Fruit fly (Drosophila melanogaster) whole organism, embryonic: ENCODE results near the gene CG11726.

Experiments used
- ATbp ChIP-seq: fragments of 200-800 bp; sonication (Bioruptor generic); optimal IDR thresholded peaks from 2 replicates; lab custom pipeline; 2017; ENCODE audit warnings: missing biosample characterization, mild to moderate bottlenecking, missing genetic modification characterization, missing genetic modification reagents
- BEAF-32 ChIP-seq: fragments of 200-800 bp; sonication (Bioruptor generic); optimal IDR thresholded peaks from 3 replicates; lab custom pipeline; 2017; ENCODE audit warnings: missing biosample characterization, missing genetic modification characterization, mild to moderate bottlenecking, moderate library complexity, missing genetic modification reagents
- Blimp-1 ChIP-seq: fragments of 200-800 bp; sonication (Bioruptor generic); optimal IDR thresholded peaks from 3 replicates; lab custom pipeline; 2018; ENCODE audit warnings: missing biosample characterization, missing genetic modification characterization, mild to moderate bottlenecking, moderate library complexity, missing genetic modification reagents
- CG10147 ChIP-seq: fragments of 200-800 bp; sonication (Bioruptor generic); optimal IDR thresholded peaks from 2 replicates; lab custom pipeline; 2019; ENCODE audit warnings: missing biosample characterization, mild to moderate bottlenecking, missing genetic modification characterization, moderate library complexity
- CG10431 ChIP-seq: fragments of 200-800 bp; sonication (Bioruptor generic); optimal IDR thresholded peaks from 3 replicates; lab custom pipeline; 2018; ENCODE audit warnings: missing biosample characterization, mild to moderate bottlenecking, missing genetic modification characterization
- CG11560 ChIP-seq: fragments of 200-800 bp; sonication (Bioruptor generic); IDR thresholded peaks from 3 replicates; pipeline ENCODE4 v1.3.6; 2022; ENCODE audit warnings: missing biosample characterization, missing genetic modification characterization
- CG14965 ChIP-seq: fragments of 200-800 bp; sonication (Bioruptor generic); optimal IDR thresholded peaks from 2 replicates; lab custom pipeline; 2016; ENCODE audit warnings: missing biosample characterization, missing genetic modification characterization, borderline replicate concordance
- CG16779 ChIP-seq: fragments of 200-800 bp; sonication (Bioruptor generic); IDR thresholded peaks from 2 replicates; pipeline ENCODE4 v1.3.6; 2022; ENCODE audit warnings: missing biosample characterization, missing genetic modification characterization
- CG1832 ChIP-seq: fragments of 200-800 bp; sonication (Bioruptor generic); optimal IDR thresholded peaks from 2 replicates; lab custom pipeline; 2017; ENCODE audit warnings: missing biosample characterization, mild to moderate bottlenecking, missing genetic modification characterization, inconsistent platforms
- CG2129 ChIP-seq: fragments of 200-800 bp; sonication (Bioruptor generic); IDR thresholded peaks from 2 replicates; pipeline ENCODE4 v1.3.6; 2022; ENCODE audit warnings: missing biosample characterization, missing genetic modification characterization; ENCODE audit not compliant: partially characterized antibody
- CG2678 ChIP-seq: fragments of 200-800 bp; sonication (Bioruptor generic); optimal IDR thresholded peaks from 3 replicates; lab custom pipeline; 2019; ENCODE audit warnings: missing biosample characterization, mild to moderate bottlenecking, missing genetic modification characterization, moderate library complexity
- CG2712 ChIP-seq: fragments of 200-800 bp; optimal IDR thresholded peaks from 3 replicates; lab custom pipeline; 2019; ENCODE audit warnings: missing biosample characterization, mild to moderate bottlenecking, missing genetic modification characterization, moderate library complexity
- CG31441 ChIP-seq: fragments of 200-800 bp; sonication (Bioruptor generic); IDR thresholded peaks from 2 replicates; pipeline ENCODE4 v1.3.6; 2022; ENCODE audit warnings: missing biosample characterization, missing genetic modification characterization
- CG33213 ChIP-seq: fragments of 200-800 bp; sonication (Bioruptor generic); optimal IDR thresholded peaks from 3 replicates; lab custom pipeline; 2016; ENCODE audit warnings: missing biosample characterization, missing genetic modification characterization
- CG3995 ChIP-seq: fragments of 200-800 bp; sonication (Bioruptor generic); optimal IDR thresholded peaks from 3 replicates; lab custom pipeline; 2016; ENCODE audit warnings: missing biosample characterization, missing genetic modification characterization
- CG42726 ChIP-seq: fragments of 200-800 bp; sonication (Bioruptor generic); IDR thresholded peaks from 2 replicates; pipeline ENCODE4 v1.3.6; 2022; ENCODE audit warnings: missing biosample characterization, missing genetic modification characterization; ENCODE audit not compliant: partially characterized antibody
- CG4707 ChIP-seq: fragments of 200-800 bp; sonication (Bioruptor generic); optimal IDR thresholded peaks from 2 replicates; lab custom pipeline; 2018; ENCODE audit warnings: missing biosample characterization, mild to moderate bottlenecking, missing genetic modification characterization, moderate library complexity
- CG6175 ChIP-seq: fragments of 200-800 bp; sonication (Bioruptor generic); IDR thresholded peaks from 3 replicates; pipeline ENCODE4 v1.3.6; 2022; ENCODE audit warnings: missing biosample characterization, missing genetic modification characterization
- CG6254 ChIP-seq: fragments of 200-800 bp; sonication (Bioruptor generic); optimal IDR thresholded peaks from 3 replicates; lab custom pipeline; 2017; ENCODE audit warnings: mild to moderate bottlenecking, missing biosample characterization, missing genetic modification reagents, missing genetic modification characterization
- CG6791 ChIP-seq: fragments of 200-800 bp; sonication (Bioruptor generic); IDR thresholded peaks from 3 replicates; pipeline ENCODE4 v1.3.6; 2022; ENCODE audit warnings: missing biosample characterization, missing genetic modification characterization; ENCODE audit not compliant: partially characterized antibody
- CG7839 ChIP-seq: fragments of 200-800 bp; sonication (Bioruptor generic); optimal IDR thresholded peaks from 3 replicates; lab custom pipeline; 2018; ENCODE audit warnings: missing biosample characterization, mild to moderate bottlenecking, missing genetic modification characterization, moderate library complexity
- CG8089 ChIP-seq: fragments of 200-800 bp; sonication (Bioruptor generic); optimal IDR thresholded peaks from 3 replicates; lab custom pipeline; 2016; ENCODE audit warnings: missing biosample characterization, missing genetic modification characterization
- CG8765 ChIP-seq: fragments of 200-800 bp; sonication (Bioruptor generic); IDR thresholded peaks from 2 replicates; pipeline ENCODE4 v1.3.6; 2022; ENCODE audit warnings: missing biosample characterization, missing genetic modification characterization
- D ChIP-seq, 2 experiments: fragments of 200-800 bp in 1 of 2; fragments of >200 bp in 1 of 2; sonication (Bioruptor generic) in 1 of 2; optimal IDR thresholded peaks; 2 replicates in 1 of 2; 3 replicates in 1 of 2; lab custom pipeline; 2017; ENCODE audit warnings: mild to moderate bottlenecking in 1 of 2, missing biosample characterization in 1 of 2, missing genetic modification characterization in 1 of 2, missing genetic modification reagents in 1 of 2
- Fer3 ChIP-seq: fragments of 200-800 bp; sonication (Bioruptor generic); optimal IDR thresholded peaks from 2 replicates; lab custom pipeline; 2018; ENCODE audit warnings: missing biosample characterization, mild to moderate bottlenecking, missing genetic modification characterization, moderate library complexity
- Jarid2 ChIP-seq: fragments of 200-800 bp; sonication (Bioruptor generic); optimal IDR thresholded peaks from 3 replicates; lab custom pipeline; 2017; ENCODE audit warnings: mild to moderate bottlenecking, missing biosample characterization, missing genetic modification reagents, missing genetic modification characterization
- MESR4 ChIP-seq: fragments of 200-800 bp; sonication (Bioruptor generic); optimal IDR thresholded peaks from 2 replicates; lab custom pipeline; 2018; ENCODE audit warnings: missing biosample characterization, mild to moderate bottlenecking, missing genetic modification characterization, moderate library complexity
- Sry-δ ChIP-seq: fragments of 200-800 bp; sonication (Bioruptor generic); optimal IDR thresholded peaks from 2 replicates; lab custom pipeline; 2016; ENCODE audit warnings: missing biosample characterization, missing genetic modification characterization
- ac ChIP-seq: fragments of 200-800 bp; sonication (Bioruptor generic); optimal IDR thresholded peaks from 3 replicates; lab custom pipeline; 2017; ENCODE audit warnings: missing biosample characterization, mild to moderate bottlenecking, missing genetic modification characterization
- ase ChIP-seq: fragments of 200-800 bp; sonication (Bioruptor generic); IDR thresholded peaks from 3 replicates; pipeline ENCODE4 v1.3.6; 2022; ENCODE audit warnings: missing biosample characterization, missing genetic modification characterization
- ato ChIP-seq: fragments of 200-800 bp; sonication (Bioruptor generic); IDR thresholded peaks from 2 replicates; pipeline ENCODE4 v1.3.6; 2022; ENCODE audit warnings: missing biosample characterization, missing genetic modification characterization; ENCODE audit not compliant: partially characterized antibody
- cad ChIP-seq: fragments of >200 bp; optimal IDR thresholded peaks from 2 replicates; lab custom pipeline; 2017; ENCODE audit warnings: missing biosample characterization, missing genetic modification characterization
- crol ChIP-seq: fragments of 200-800 bp; sonication (Bioruptor generic); IDR thresholded peaks from 2 replicates; pipeline ENCODE4 v1.3.6; 2022; ENCODE audit warnings: missing biosample characterization, missing genetic modification characterization
- disco-r ChIP-seq: fragments of 200-800 bp; sonication (Bioruptor generic); optimal IDR thresholded peaks from 2 replicates; lab custom pipeline; 2016; ENCODE audit warnings: missing biosample characterization, missing genetic modification characterization
- fd102C ChIP-seq: fragments of 200-800 bp; sonication (Bioruptor generic); optimal IDR thresholded peaks from 2 replicates; lab custom pipeline; 2018; ENCODE audit warnings: missing biosample characterization, mild to moderate bottlenecking, missing genetic modification characterization, moderate library complexity
- gcm2 ChIP-seq: fragments of 200-800 bp; sonication (Bioruptor generic); optimal IDR thresholded peaks from 2 replicates; lab custom pipeline; 2016; ENCODE audit warnings: missing biosample characterization, missing genetic modification characterization
- gro ChIP-seq: fragments of 200-800 bp; sonication (Bioruptor generic); optimal IDR thresholded peaks from 2 replicates; lab custom pipeline; 2016; ENCODE audit warnings: missing biosample characterization, missing genetic modification characterization
- h ChIP-seq: fragments of >200 bp; optimal IDR thresholded peaks from 2 replicates; lab custom pipeline; 2017
- hb ChIP-seq: fragments of 200-800 bp; sonication (Bioruptor generic); IDR thresholded peaks from 3 replicates; pipeline ENCODE4 v1.3.6; 2022; ENCODE audit warnings: missing biosample characterization, missing genetic modification characterization; ENCODE audit not compliant: partially characterized antibody
- nau ChIP-seq: fragments of 200-800 bp; sonication (Bioruptor generic); optimal IDR thresholded peaks from 3 replicates; lab custom pipeline; 2017; ENCODE audit warnings: missing biosample characterization, mild to moderate bottlenecking, missing genetic modification characterization, missing genetic modification reagents
- nerfin-1 ChIP-seq: fragments of 200-800 bp; sonication (Bioruptor generic); optimal IDR thresholded peaks from 3 replicates; lab custom pipeline; 2019; ENCODE audit warnings: missing biosample characterization, mild to moderate bottlenecking, missing genetic modification characterization, moderate library complexity
- peb ChIP-seq: fragments of 200-800 bp; sonication (Bioruptor generic); IDR thresholded peaks from 2 replicates; pipeline ENCODE4 v1.3.6; 2022; ENCODE audit warnings: missing biosample characterization, missing genetic modification characterization
- pita ChIP-seq: fragments of 200-800 bp; sonication (Bioruptor generic); optimal IDR thresholded peaks from 2 replicates; lab custom pipeline; 2017; ENCODE audit warnings: missing biosample characterization, mild to moderate bottlenecking, missing genetic modification characterization
- row ChIP-seq: fragments of 200-800 bp; sonication (Bioruptor generic); IDR thresholded peaks from 3 replicates; pipeline ENCODE4 v1.3.6; 2022; ENCODE audit warnings: missing biosample characterization, missing genetic modification characterization
- sim ChIP-seq: fragments of 200-800 bp; sonication (Bioruptor generic); IDR thresholded peaks from 2 replicates; pipeline ENCODE4 v1.3.6; 2022; ENCODE audit warnings: missing biosample characterization, missing genetic modification characterization
- sna ChIP-seq: fragments of 200-800 bp; sonication (Bioruptor generic); IDR thresholded peaks from 2 replicates; pipeline ENCODE4 v1.3.6; 2022; ENCODE audit warnings: missing biosample characterization, missing genetic modification characterization; ENCODE audit not compliant: partially characterized antibody
- sob ChIP-seq: fragments of 200-800 bp; sonication (Bioruptor generic); IDR thresholded peaks from 2 replicates; pipeline ENCODE4 v1.3.6; 2022; ENCODE audit warnings: missing biosample characterization, missing genetic modification characterization
- sug ChIP-seq: fragments of 200-800 bp; optimal IDR thresholded peaks from 2 replicates; lab custom pipeline; 2019; ENCODE audit warnings: missing biosample characterization, mild to moderate bottlenecking, missing genetic modification characterization, moderate library complexity
- zf30C ChIP-seq: fragments of 200-800 bp; sonication (Bioruptor generic); optimal IDR thresholded peaks from 3 replicates; lab custom pipeline; 2018; ENCODE audit warnings: missing biosample characterization, mild to moderate bottlenecking, missing genetic modification characterization

The CG11726 gene

DNA sequence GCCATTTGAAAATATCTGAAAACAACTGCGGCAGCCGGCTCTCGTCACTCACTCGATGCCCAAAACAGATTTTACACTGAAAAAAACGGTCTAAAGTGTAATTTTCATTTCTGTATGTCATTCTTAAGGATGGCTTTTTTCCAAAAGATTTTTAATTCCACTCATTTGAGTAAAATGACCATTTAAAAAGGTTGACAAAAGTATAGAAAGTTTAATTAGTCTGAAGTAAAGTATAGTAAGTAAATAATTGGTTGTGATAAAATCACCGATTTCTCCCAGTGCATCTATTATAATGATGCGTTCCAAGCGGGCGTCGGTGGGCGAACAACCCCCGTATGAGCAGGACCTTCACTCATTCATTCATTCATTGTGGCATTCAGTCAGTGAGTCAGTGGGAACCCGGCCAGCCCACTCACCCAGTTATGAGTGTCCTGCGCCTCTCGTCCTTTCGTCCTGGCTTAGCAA, 27.9 kb downstream of the CG11726 start (continued):
- TF ChIP-seq CG3995 (no peak), Jarid2 (GFP tag; lab: Kevin White, UChicago) (no peak), CG2712 (tag; lab: Kevin White, UChicago) (peak; percentile 91), crol (GFP tag; lab: Robert Waterston, UW) (no peak), CG14965 (peak; percentile 24), Blimp-1 (GFP tag; lab: Kevin White, UChicago) (peak; percentile 87), nerfin-1 (tag; lab: Kevin White, UChicago) (peak; percentile 66), pita (GFP tag; lab: Kevin White, UChicago) (no peak), ac (peak; percentile 52), CG4707 (no peak), CG10431 (GFP tag; lab: Kevin White, UChicago) (peak; percentile 59), Fer3 (tag; lab: Kevin White, UChicago) (peak; percentile 64), zf30C (peak; percentile 91), nau (GFP tag; lab: Kevin White, UChicago) (peak; percentile 67), BEAF-32 (GFP tag; lab: Kevin White, UChicago) (no peak), cad (GFP tag; lab: Kevin White, UChicago) (no peak), ato (GFP tag; lab: Robert Waterston, UW) (no peak), ase (peak; percentile 76; the same call in 2 of the 3 replicates), sug (no peak), CG6254 (peak; percentile 71), D (optimal IDR thresholded peaks at IDR 0.05; lab: Kevin White, UChicago) (no peak), D (GFP tag; optimal IDR thresholded peaks at IDR 0.05; lab: Kevin White, UChicago) (peak; percentile 92), row (peak; percentile 91), CG33213 (GFP tag; lab: Kevin White, UChicago) (peak; percentile 21), CG6175 (GFP tag; lab: Robert Waterston, UW) (0 out of 3 replicates have a peak, but pooled peaks have one; percentile 29), h (lab: Kevin White, UChicago) (no peak), CG1832 (no peak), CG8765 (GFP tag; lab: Robert Waterston, UW) (peak; percentile 75), CG6791 (GFP tag; lab: Robert Waterston, UW) (no peak), CG2129 (GFP tag; lab: Robert Waterston, UW) (no peak), CG8089 (no peak), hb (no peak), fd102C (no peak), Sry-δ (GFP tag; lab: Kevin White, UChicago) (peak; percentile 47), gro (no peak), sim (peak; percentile 61; the same call in 1 of the 2 replicates), sna (GFP tag; lab: Robert Waterston, UW) (no peak), CG42726 (GFP tag; lab: Robert Waterston, UW) (no peak), ATbp (GFP tag; lab: Kevin White, UChicago) (peak; percentile 76), gcm2 (GFP tag; lab: Kevin White, UChicago) (no peak), peb (GFP tag; lab: Robert Waterston, UW) (peak; percentile 69), CG10147 (peak; percentile 25), CG31441 (GFP tag; lab: Robert Waterston, UW) (peak; percentile 88), sob (GFP tag; lab: Robert Waterston, UW) (peak; percentile 67), CG11560 (tag; lab: Robert Waterston, UW) (0 out of 3 replicates have a peak, but pooled peaks have one; percentile 44), MESR4 (no peak), CG7839 (tag; lab: Kevin White, UChicago) (peak; percentile 89), disco-r (GFP tag; lab: Kevin White, UChicago) (peak; percentile 30), CG2678 (peak; percentile 88), CG16779 (GFP tag; lab: Robert Waterston, UW) (no peak)
